Worm (Caenorhabditis elegans) whole organism, L1 larva: ENCODE measurements around the gene F59A7.7.

Source experiments
- aly-2 ChIP-seq: fragments of 150-350 bp; optimal IDR thresholded peaks from 2 replicates; lab custom pipeline; 2014; ENCODE audit warnings: missing biosample characterization, missing genetic modification characterization
- ceh-63 ChIP-seq: fragments of 200-800 bp; sonication (Bioruptor generic); optimal IDR thresholded peaks from 2 replicates; lab custom pipeline; 2018; ENCODE audit warnings: mild to moderate bottlenecking, missing genetic modification characterization, missing compliant biosample characterization
- ceh-90 ChIP-seq: sonication (generic microtip); optimal IDR thresholded peaks from 2 replicates; lab custom pipeline; 2016; ENCODE audit warnings: missing genetic modification characterization, missing compliant biosample characterization
- dpl-1 ChIP-seq, 3 experiments: fragments of 150-350 bp in 2 of 3; sonication (generic microtip) in 1 of 3; optimal IDR thresholded peaks; 2 replicates each; lab custom pipeline; 2014 to 2017; ENCODE audit warnings: missing biosample characterization in 3 of 3, missing genetic modification characterization in 3 of 3, missing genetic modification reagents in 3 of 3
- fos-1 ChIP-seq: fragments of 150-350 bp; optimal IDR thresholded peaks from 2 replicates; lab custom pipeline; 2014; ENCODE audit warnings: missing biosample characterization, missing genetic modification characterization
- pqm-1 ChIP-seq: sonication (generic microtip); optimal IDR thresholded peaks from 3 replicates; lab custom pipeline; 2017; ENCODE audit warnings: missing biosample characterization, missing genetic modification characterization
- skn-1 ChIP-seq: fragments of 150-350 bp; optimal IDR thresholded peaks from 2 replicates; lab custom pipeline; 2014; ENCODE audit warnings: missing biosample characterization, missing genetic modification characterization
- tlp-1 ChIP-seq: fragments of 150-350 bp; optimal IDR thresholded peaks from 2 replicates; lab custom pipeline; 2014; ENCODE audit warnings: missing biosample characterization, missing genetic modification characterization
- unc-62 ChIP-seq: fragments of 150-350 bp; optimal IDR thresholded peaks from 2 replicates; lab custom pipeline; 2014; ENCODE audit warnings: missing biosample characterization, missing genetic modification reagents, missing genetic modification characterization
- ztf-11 ChIP-seq, 2 experiments: sonication (generic microtip); optimal IDR thresholded peaks; 2 replicates each; lab custom pipeline; 2016 to 2017; ENCODE audit warnings: missing genetic modification characterization in 2 of 2, missing biosample characterization in 1 of 2, missing compliant biosample characterization in 1 of 2
- ztf-4 ChIP-seq: fragments of 150-350 bp; optimal IDR thresholded peaks from 2 replicates; lab custom pipeline; 2014; ENCODE audit warnings: missing biosample characterization, missing genetic modification characterization

DNA sequence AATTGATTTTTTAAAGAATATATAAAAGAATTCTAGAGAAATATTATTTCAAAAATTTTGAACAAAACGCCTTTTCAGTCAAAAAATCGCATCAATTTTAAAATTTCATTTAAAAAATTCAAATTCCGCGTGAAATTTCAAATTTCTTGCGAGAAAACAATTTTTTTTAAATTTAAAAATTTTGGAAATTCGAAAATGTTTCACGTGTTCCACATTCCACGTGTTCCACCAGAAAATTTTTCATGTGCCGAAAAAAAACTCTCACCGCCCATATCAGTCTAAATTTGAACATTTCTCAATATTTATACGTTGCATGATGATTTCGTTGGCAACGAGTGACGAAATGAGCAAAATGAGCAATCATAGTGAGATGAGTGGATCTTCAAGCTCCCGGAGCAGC is 36.8 kb upstream of the F59A7.7 start, which contains the start of gene fbxa-201:
- TF ChIP-seq ceh-90, result no peak
- TF ChIP-seq skn-1, result no peak
- no peak for TF ChIP-seq pqm-1 (tag; lab: Kevin White, UChicago)
- TF ChIP-seq unc-62 (GFP tag; lab: Kevin White, UChicago), result no peak
- no peak for TF ChIP-seq dpl-1 (GFP tag; optimal IDR thresholded peaks at IDR 0.05; lab: Kevin White, UChicago)
- TF ChIP-seq aly-2 (tag; lab: Kevin White, UChicago), result no peak
- TF ChIP-seq ceh-63, result no peak
- no peak for TF ChIP-seq fos-1 (tag; lab: Kevin White, UChicago)
- TF ChIP-seq tlp-1, result no peak
- TF ChIP-seq ztf-11 (tag; optimal IDR thresholded peaks at IDR 0.05; lab: Kevin White, UChicago), result no peak
- TF ChIP-seq ztf-4 (tag; lab: Kevin White, UChicago), result no peak
